Worm (Caenorhabditis elegans): ENCODE results near the gene aagr-3.

DNA sequence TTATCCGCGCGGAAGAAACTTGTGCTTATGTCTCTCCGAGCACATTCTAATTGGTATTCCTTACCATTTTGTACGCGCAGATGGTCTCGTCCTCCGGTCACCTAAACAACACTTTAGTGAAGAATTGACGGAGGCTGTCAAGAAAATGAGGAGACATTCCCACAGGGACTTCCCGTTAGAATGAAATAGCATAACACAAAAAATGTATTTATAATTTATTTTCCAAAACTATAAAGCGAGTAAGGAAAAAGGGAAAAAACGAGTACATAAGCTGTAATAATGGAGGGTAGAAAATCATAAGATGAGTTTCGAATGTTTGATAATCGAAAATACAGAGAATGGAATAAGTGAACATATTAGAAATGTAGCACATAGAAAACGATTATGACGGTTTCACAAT, 46.4 kb upstream of the aagr-3 start, which contains the start of gene F46B6.12:
- TF ChIP-seq ceh-82 (tag; optimal IDR thresholded peaks at IDR 0.05) (no peak), nhr-28 (tag; optimal IDR thresholded peaks at IDR 0.05) (no peak), unc-39 (tag; optimal IDR thresholded peaks at IDR 0.05) (no peak), zag-1 (tag; optimal IDR thresholded peaks at IDR 0.05) (no peak), nhr-11 (tag; optimal IDR thresholded peaks at IDR 0.05) (no peak)

All from whole organism, L3 larva.